Fruit fly (Drosophila melanogaster): ENCODE measurements around the gene CG31869.

CG31869 gene

DNA sequence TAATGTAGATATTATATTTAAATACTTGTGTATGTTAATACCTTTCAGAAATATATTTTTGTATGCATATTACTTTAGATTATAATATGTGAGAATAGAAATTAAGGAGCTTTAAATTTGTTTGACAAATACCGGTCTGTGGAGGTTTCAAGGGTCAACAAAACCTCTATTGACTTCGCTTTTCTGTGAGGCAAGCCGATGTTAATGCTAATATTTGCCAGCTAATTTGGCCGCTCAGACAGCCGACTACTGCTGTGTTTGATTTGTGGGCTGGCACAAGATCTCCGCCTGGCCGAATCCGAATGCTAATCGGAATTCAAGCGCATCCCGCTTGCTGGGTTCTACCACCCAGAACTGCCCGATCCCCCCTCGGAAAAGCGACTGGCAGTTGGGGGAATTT lies 46.3 kb downstream of the CG31869 start (continued):
- 0 out of 2 replicates have a peak, but pooled peaks have one; percentile 30 for TF ChIP-seq CG11247 (GFP tag; IDR thresholded peaks at IDR 0.05)
- TF ChIP-seq CG2889 (GFP tag; IDR thresholded peaks at IDR 0.05): no peak
- no peak for TF ChIP-seq E2f2 (GFP tag; IDR thresholded peaks at IDR 0.05)
- no peak for TF ChIP-seq mam (GFP tag; optimal IDR thresholded peaks at IDR 0.05)
- TF ChIP-seq scrt (GFP tag; optimal IDR thresholded peaks at IDR 0.05): no peak
- TF ChIP-seq CG1603 (tag; optimal IDR thresholded peaks at IDR 0.05): peak; percentile 30
- TF ChIP-seq CG17568 (GFP tag; optimal IDR thresholded peaks at IDR 0.05): peak; percentile 31
- TF ChIP-seq Tbp (GFP tag; optimal IDR thresholded peaks at IDR 0.05): no peak
- no peak for TF ChIP-seq Dip3 (GFP tag; optimal IDR thresholded peaks at IDR 0.05)
- TF ChIP-seq zen2 (GFP tag; IDR thresholded peaks at IDR 0.05; ENCODE audit: partially characterized antibody): no peak
- TF ChIP-seq chif (GFP tag; optimal IDR thresholded peaks at IDR 0.05): no peak
- no peak for TF ChIP-seq zfh1 (GFP tag; IDR thresholded peaks at IDR 0.05)
- no peak for TF ChIP-seq CG4404 (GFP tag; IDR thresholded peaks at IDR 0.05)
- TF ChIP-seq CG9932 (GFP tag; IDR thresholded peaks at IDR 0.05): no peak
- TF ChIP-seq pfk (GFP tag; optimal IDR thresholded peaks at IDR 0.05): no peak
- no peak for TF ChIP-seq Lpt (GFP tag; optimal IDR thresholded peaks at IDR 0.05)
- no peak for TF ChIP-seq zf30C (GFP tag; optimal IDR thresholded peaks at IDR 0.05)
- TF ChIP-seq Nf-YA (GFP tag; IDR thresholded peaks at IDR 0.05): no peak
- no peak; the same call in 1 of the 2 replicates for TF ChIP-seq Rx (GFP tag; IDR thresholded peaks at IDR 0.05)
- no peak for TF ChIP-seq CG1647 (GFP tag; optimal IDR thresholded peaks at IDR 0.05)
- TF ChIP-seq luna (GFP tag; optimal IDR thresholded peaks at IDR 0.05): no peak
- no peak for TF ChIP-seq CG31224 (GFP tag; IDR thresholded peaks at IDR 0.05)
- no peak for TF ChIP-seq bcd (GFP tag; optimal IDR thresholded peaks at IDR 0.05)
- TF ChIP-seq gt (GFP tag; IDR thresholded peaks at IDR 0.05): no peak
- TF ChIP-seq ara (GFP tag; IDR thresholded peaks at IDR 0.05): 0 out of 2 replicates have a peak, but pooled peaks have one; percentile 7
- TF ChIP-seq gfzf (GFP tag; optimal IDR thresholded peaks at IDR 0.05): no peak
- no peak for TF ChIP-seq HmgZ (tag; optimal IDR thresholded peaks at IDR 0.05)
- no peak for TF ChIP-seq ro (GFP tag; IDR thresholded peaks at IDR 0.05)
- no peak for TF ChIP-seq dan (GFP tag; IDR thresholded peaks at IDR 0.05)
- peak; percentile 25 for TF ChIP-seq Meics (GFP tag; optimal IDR thresholded peaks at IDR 0.05)
- no peak for TF ChIP-seq CG17385 (GFP tag; optimal IDR thresholded peaks at IDR 0.05)
- no peak for TF ChIP-seq NC2β (GFP tag; optimal IDR thresholded peaks at IDR 0.05)
- no peak for TF ChIP-seq exex (tag; optimal IDR thresholded peaks at IDR 0.05)
- no peak for TF ChIP-seq gro (GFP tag; optimal IDR thresholded peaks at IDR 0.05)
- TF ChIP-seq ERR (GFP tag; optimal IDR thresholded peaks at IDR 0.05): no peak
- TF ChIP-seq CG3281 (GFP tag; optimal IDR thresholded peaks at IDR 0.05): peak; percentile 25
- no peak for TF ChIP-seq Aef1 (GFP tag; IDR thresholded peaks at IDR 0.05)

DNA sequence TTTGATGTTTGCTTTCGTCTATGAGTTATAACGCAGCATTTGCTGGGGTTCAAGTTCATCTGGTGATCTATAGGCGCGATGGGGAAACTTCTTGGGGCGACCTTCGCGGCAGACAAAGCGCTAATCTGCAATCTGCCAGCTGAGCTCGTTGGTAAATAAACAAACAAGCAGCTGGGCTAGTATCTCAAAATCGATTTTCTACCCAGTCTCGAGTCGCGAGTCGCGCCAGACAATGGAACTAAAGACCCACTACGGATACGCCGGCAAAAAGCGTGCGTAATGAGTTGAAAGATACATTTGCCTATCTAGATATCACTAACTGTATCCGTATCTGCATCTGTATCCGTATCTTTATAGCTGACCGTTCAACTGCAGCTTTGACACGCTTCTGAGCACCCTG lies 47.3 kb downstream of the CG31869 start:
- TF ChIP-seq Fer2 (tag; optimal IDR thresholded peaks at IDR 0.05): no peak
- TF ChIP-seq kni (GFP tag; optimal IDR thresholded peaks at IDR 0.05): no peak
- no peak for TF ChIP-seq stc (GFP tag; IDR thresholded peaks at IDR 0.05)
- peak; percentile 55; the same call in 1 of the 2 replicates for TF ChIP-seq onecut (GFP tag; IDR thresholded peaks at IDR 0.05)
- TF ChIP-seq CG15073 (GFP tag; optimal IDR thresholded peaks at IDR 0.05): no peak
- peak; percentile 2 for TF ChIP-seq CG12769 (tag; optimal IDR thresholded peaks at IDR 0.05)
- TF ChIP-seq CG4282 (GFP tag; optimal IDR thresholded peaks at IDR 0.05): no peak
- TF ChIP-seq Sox102F (GFP tag; optimal IDR thresholded peaks at IDR 0.05): no peak
- no peak for TF ChIP-seq CG7839 (tag; optimal IDR thresholded peaks at IDR 0.05)
- TF ChIP-seq CG7928 (GFP tag; optimal IDR thresholded peaks at IDR 0.05): no peak
- TF ChIP-seq Ets65A (GFP tag): peak; percentile 87
- TF ChIP-seq ara (GFP tag; IDR thresholded peaks at IDR 0.05): no peak
- TF ChIP-seq pnt (GFP tag; optimal IDR thresholded peaks at IDR 0.05): no peak
- TF ChIP-seq corto (GFP tag; optimal IDR thresholded peaks at IDR 0.05): no peak
- no peak for TF ChIP-seq CG8359 (GFP tag; optimal IDR thresholded peaks at IDR 0.05; ENCODE audit: borderline replicate concordance)
- no peak for TF ChIP-seq D (optimal IDR thresholded peaks at IDR 0.05)
- no peak for TF ChIP-seq D (GFP tag; optimal IDR thresholded peaks at IDR 0.05)
- TF ChIP-seq Dad (GFP tag; optimal IDR thresholded peaks at IDR 0.05): no peak
- peak; percentile 56 for TF ChIP-seq grn (GFP tag; optimal IDR thresholded peaks at IDR 0.05)
